Fruit fly (Drosophila melanogaster) whole organism, embryonic: ENCODE results near the gene CG2889.

Experiments
- Blimp-1 ChIP-seq: fragments of 200-800 bp; sonication (Bioruptor generic); optimal IDR thresholded peaks from 3 replicates; lab custom pipeline; 2018; ENCODE audit warnings: missing biosample characterization, missing genetic modification characterization, mild to moderate bottlenecking, moderate library complexity, missing genetic modification reagents
- CG17612 ChIP-seq: fragments of 200-800 bp; sonication (Bioruptor generic); IDR thresholded peaks from 2 replicates; pipeline ENCODE4 v1.3.6; 2022; ENCODE audit warnings: missing biosample characterization, missing genetic modification characterization
- CG4617 ChIP-seq: fragments of 200-800 bp; sonication (Bioruptor generic); optimal IDR thresholded peaks from 3 replicates; lab custom pipeline; 2016; ENCODE audit warnings: missing biosample characterization, missing genetic modification characterization, borderline replicate concordance
- CTCF ChIP-seq: fragments of 200-800 bp; sonication (Bioruptor generic); optimal IDR thresholded peaks from 2 replicates; lab custom pipeline; 2017; ENCODE audit warnings: missing biosample characterization, mild to moderate bottlenecking, missing genetic modification characterization, moderate library complexity
- Camta ChIP-seq: fragments of 200-800 bp; sonication (Bioruptor generic); optimal IDR thresholded peaks from 2 replicates; lab custom pipeline; 2016; ENCODE audit warnings: missing biosample characterization, missing genetic modification characterization
- Rfx ChIP-seq: fragments of 200-800 bp; sonication (Bioruptor generic); IDR thresholded peaks from 2 replicates; pipeline ENCODE4 v1.3.6; 2022; ENCODE audit warnings: missing biosample characterization, missing genetic modification characterization
- grn ChIP-seq: fragments of 200-800 bp; sonication (Bioruptor generic); optimal IDR thresholded peaks from 3 replicates; lab custom pipeline; 2017; ENCODE audit warnings: missing biosample characterization, missing genetic modification characterization

dm6 chrX:10474625-10475024 is 887 bp downstream of the CG2889 start, which contains the start of gene nocte:
- TF ChIP-seq Camta (no peak), CTCF (GFP tag; lab: Kevin White, UChicago) (no peak), Rfx (GFP tag; lab: Robert Waterston, UW) (no peak), grn (GFP tag; lab: Kevin White, UChicago) (no peak), Blimp-1 (no peak), CG17612 (no peak), CG4617 (GFP tag; lab: Kevin White, UChicago) (peak; percentile 52)
